Worm (Caenorhabditis elegans) whole organism, L3 larva: ENCODE data around the gene gna-1.

Experiments used
- aly-2 ChIP-seq: fragments of 150-350 bp; optimal IDR thresholded peaks from 2 replicates; lab custom pipeline; 2014; ENCODE audit warnings: missing biosample characterization, missing genetic modification characterization
- elt-1 ChIP-seq: fragments of 150-350 bp; optimal IDR thresholded peaks from 2 replicates; lab custom pipeline; 2014; ENCODE audit warnings: missing biosample characterization, missing genetic modification characterization
- elt-3 ChIP-seq, 3 experiments: fragments of 150-350 bp in 1 of 3; sonication (generic microtip) in 2 of 3; optimal IDR thresholded peaks; 2 replicates in 2 of 3; 4 replicates in 1 of 3; lab custom pipeline; 2014 to 2017; ENCODE audit warnings: missing biosample characterization in 3 of 3, missing genetic modification characterization in 3 of 3
- eor-1 ChIP-seq, 2 experiments: fragments of 150-350 bp; optimal IDR thresholded peaks; 2 replicates each; lab custom pipeline; 2014 to 2018; ENCODE audit warnings: missing biosample characterization in 2 of 2, missing genetic modification characterization in 2 of 2
- fos-1 ChIP-seq: fragments of 150-350 bp; optimal IDR thresholded peaks from 2 replicates; lab custom pipeline; 2014; ENCODE audit warnings: missing biosample characterization, missing genetic modification characterization
- jun-1 ChIP-seq: fragments of 150-350 bp; optimal IDR thresholded peaks from 2 replicates; lab custom pipeline; 2014; ENCODE audit warnings: missing biosample characterization, missing genetic modification reagents, missing genetic modification characterization
- lin-39 ChIP-seq: fragments of 150-350 bp; optimal IDR thresholded peaks from 2 replicates; lab custom pipeline; 2018; ENCODE audit warnings: missing biosample characterization, missing genetic modification reagents, missing genetic modification characterization
- nhr-23 ChIP-seq: fragments of 150-350 bp; optimal IDR thresholded peaks from 2 replicates; lab custom pipeline; 2014; ENCODE audit warnings: missing biosample characterization, missing genetic modification reagents, missing genetic modification characterization
- nhr-28 ChIP-seq: fragments of 150-350 bp; optimal IDR thresholded peaks from 2 replicates; lab custom pipeline; 2014; ENCODE audit warnings: missing biosample characterization, missing genetic modification characterization
- tbx-2 ChIP-seq: sonication (generic microtip); optimal IDR thresholded peaks from 2 replicates; lab custom pipeline; 2016; ENCODE audit warnings: mild to moderate bottlenecking, missing genetic modification characterization, missing compliant biosample characterization
- zag-1 ChIP-seq: fragments of 150-350 bp; optimal IDR thresholded peaks from 2 replicates; lab custom pipeline; 2014; ENCODE audit warnings: missing biosample characterization, missing genetic modification characterization

ce11 chrV:10276038-10276437 is 43.9 kb downstream of the gna-1 start:
- no peak for TF ChIP-seq elt-1 (tag; lab: Kevin White, UChicago)
- TF ChIP-seq aly-2 (tag; lab: Kevin White, UChicago), result no peak
- no peak for TF ChIP-seq nhr-28 (tag; lab: Kevin White, UChicago)
- no peak for TF ChIP-seq elt-3 (tag; optimal IDR thresholded peaks at IDR 0.05; lab: Kevin White, UChicago)
- TF ChIP-seq zag-1 (tag; lab: Kevin White, UChicago), result no peak
- no peak for TF ChIP-seq lin-39 (tag; lab: Kevin White, UChicago)
- TF ChIP-seq jun-1 (tag; lab: Kevin White, UChicago), result no peak
- TF ChIP-seq fos-1 (tag; lab: Kevin White, UChicago), result no peak
- TF ChIP-seq eor-1 (tag; optimal IDR thresholded peaks at IDR 0.05; lab: Kevin White, UChicago), result no peak
- no peak for TF ChIP-seq tbx-2 (tag; lab: Kevin White, UChicago)
- TF ChIP-seq nhr-23 (tag; lab: Kevin White, UChicago), result no peak
